Worm (Caenorhabditis elegans) whole organism, L4/young adult: Measurements from ENCODE around the gene fbxo-11.2.

Source experiments
- W03F9.2 ChIP-seq: fragments of 150-350 bp; optimal IDR thresholded peaks from 2 replicates; lab custom pipeline; 2014; ENCODE audit warnings: missing biosample characterization, missing genetic modification characterization
- dao-5 ChIP-seq: sonication (generic microtip); optimal IDR thresholded peaks from 2 replicates; lab custom pipeline; 2016; ENCODE audit warnings: missing genotype, missing genetic modification characterization, moderate library complexity, missing compliant biosample characterization
- him-1 ChIP-seq: sonication (generic microtip); optimal IDR thresholded peaks from 2 replicates; lab custom pipeline; 2016; ENCODE audit warnings: missing genotype, missing genetic modification reagents, missing genetic modification characterization, missing compliant biosample characterization

ce11 chrIII:1016080-1016479 is 37.0 kb downstream of the fbxo-11.2 start, which contains the start of gene Y34F4.3:
- TF ChIP-seq him-1 (tag; lab: Kevin White, UChicago) (no peak), W03F9.2 (tag; lab: Kevin White, UChicago) (no peak), dao-5 (tag; lab: Kevin White, UChicago) (no peak)
